Fruit fly (Drosophila melanogaster) whole organism, embryonic: Measurements from ENCODE around the gene Acp62F.
A peak's percentile ranks its signal among the peaks of the same experiment; 100 is the strongest.

Experiments used
- ATbp ChIP-seq: fragments of 200-800 bp; sonication (Bioruptor generic); optimal IDR thresholded peaks from 2 replicates; lab custom pipeline; 2017; ENCODE audit warnings: missing biosample characterization, mild to moderate bottlenecking, missing genetic modification characterization, missing genetic modification reagents
- Abd-B ChIP-seq: fragments of 200-800 bp; sonication (Bioruptor generic); optimal IDR thresholded peaks from 2 replicates; lab custom pipeline; 2018; ENCODE audit warnings: missing biosample characterization, mild to moderate bottlenecking, missing genetic modification characterization, moderate library complexity
- Atf6 ChIP-seq: fragments of 200-800 bp; sonication (Bioruptor generic); IDR thresholded peaks from 2 replicates; pipeline ENCODE4 v1.3.6; 2022; ENCODE audit warnings: missing biosample characterization, missing genetic modification characterization
- CG10543 ChIP-seq: fragments of 200-800 bp; sonication (Bioruptor generic); optimal IDR thresholded peaks from 3 replicates; lab custom pipeline; 2017; ENCODE audit warnings: missing biosample characterization, mild to moderate bottlenecking, missing genetic modification characterization, moderate library complexity
- CG11456 ChIP-seq: fragments of 200-800 bp; sonication (Bioruptor generic); IDR thresholded peaks from 3 replicates; pipeline ENCODE4 v1.3.6; 2022; ENCODE audit warnings: missing biosample characterization, missing genetic modification characterization
- CG11504 ChIP-seq: fragments of 200-800 bp; sonication (Bioruptor generic); optimal IDR thresholded peaks from 3 replicates; lab custom pipeline; 2019; ENCODE audit warnings: missing biosample characterization, mild to moderate bottlenecking, missing genetic modification characterization, moderate library complexity
- CG12071 ChIP-seq: fragments of 200-800 bp; sonication (Bioruptor generic); optimal IDR thresholded peaks from 3 replicates; lab custom pipeline; 2018; ENCODE audit warnings: missing biosample characterization, mild to moderate bottlenecking, missing genetic modification characterization
- CG1603 ChIP-seq: fragments of 200-800 bp; sonication (Bioruptor generic); optimal IDR thresholded peaks from 2 replicates; lab custom pipeline; 2019; ENCODE audit warnings: missing biosample characterization, mild to moderate bottlenecking, missing genetic modification characterization, moderate library complexity
- CG1647 ChIP-seq: fragments of 200-800 bp; sonication (Bioruptor generic); optimal IDR thresholded peaks from 3 replicates; lab custom pipeline; 2016; ENCODE audit warnings: missing biosample characterization, missing genetic modification characterization
- CG17829 ChIP-seq: fragments of 200-800 bp; optimal IDR thresholded peaks from 2 replicates; lab custom pipeline; 2019; ENCODE audit warnings: missing biosample characterization, mild to moderate bottlenecking, missing genetic modification characterization, moderate library complexity
- CG2199 ChIP-seq: fragments of 200-800 bp; sonication (Bioruptor generic); IDR thresholded peaks from 3 replicates; pipeline ENCODE4 v1.3.6; 2022; ENCODE audit warnings: missing biosample characterization, missing genetic modification characterization
- CG31224 ChIP-seq: fragments of 200-800 bp; sonication (Bioruptor generic); IDR thresholded peaks from 2 replicates; pipeline ENCODE4 v1.3.6; 2022; ENCODE audit warnings: missing biosample characterization, missing genetic modification characterization
- CG3995 ChIP-seq: fragments of 200-800 bp; sonication (Bioruptor generic); optimal IDR thresholded peaks from 3 replicates; lab custom pipeline; 2016; ENCODE audit warnings: missing biosample characterization, missing genetic modification characterization
- CG4707 ChIP-seq: fragments of 200-800 bp; sonication (Bioruptor generic); optimal IDR thresholded peaks from 2 replicates; lab custom pipeline; 2018; ENCODE audit warnings: missing biosample characterization, mild to moderate bottlenecking, missing genetic modification characterization, moderate library complexity
- CG6175 ChIP-seq: fragments of 200-800 bp; sonication (Bioruptor generic); IDR thresholded peaks from 3 replicates; pipeline ENCODE4 v1.3.6; 2022; ENCODE audit warnings: missing biosample characterization, missing genetic modification characterization
- CG6254 ChIP-seq: fragments of 200-800 bp; sonication (Bioruptor generic); optimal IDR thresholded peaks from 3 replicates; lab custom pipeline; 2017; ENCODE audit warnings: mild to moderate bottlenecking, missing biosample characterization, missing genetic modification reagents, missing genetic modification characterization
- CG6654 ChIP-seq: fragments of 200-800 bp; sonication (Bioruptor generic); optimal IDR thresholded peaks from 2 replicates; lab custom pipeline; 2017; ENCODE audit warnings: missing biosample characterization, mild to moderate bottlenecking, missing genetic modification characterization
- CG6854 ChIP-seq: fragments of 200-800 bp; sonication (Bioruptor generic); optimal IDR thresholded peaks from 3 replicates; lab custom pipeline; 2017; ENCODE audit warnings: missing biosample characterization, mild to moderate bottlenecking, missing genetic modification characterization
- CG7556 ChIP-seq: fragments of 200-800 bp; sonication (Bioruptor generic); optimal IDR thresholded peaks from 2 replicates; lab custom pipeline; 2017; ENCODE audit warnings: missing biosample characterization, mild to moderate bottlenecking, missing genetic modification characterization
- CG9609 ChIP-seq: fragments of 200-800 bp; sonication (Bioruptor generic); optimal IDR thresholded peaks from 3 replicates; lab custom pipeline; 2016; ENCODE audit warnings: missing biosample characterization, missing genetic modification characterization
- Chrac-16 ChIP-seq: fragments of 200-800 bp; sonication (Bioruptor generic); optimal IDR thresholded peaks from 3 replicates; lab custom pipeline; 2016; ENCODE audit warnings: missing biosample characterization, missing genetic modification characterization
- Dad ChIP-seq: fragments of 200-800 bp; sonication (Bioruptor generic); optimal IDR thresholded peaks from 3 replicates; lab custom pipeline; 2016; ENCODE audit warnings: missing biosample characterization, missing genetic modification characterization
- Dek ChIP-seq: fragments of 200-800 bp; sonication (Bioruptor generic); optimal IDR thresholded peaks from 3 replicates; lab custom pipeline; 2019; ENCODE audit warnings: missing biosample characterization, mild to moderate bottlenecking, missing genetic modification characterization, moderate library complexity
- Dref ChIP-seq: fragments of 200-800 bp; sonication (Bioruptor generic); IDR thresholded peaks from 2 replicates; pipeline ENCODE4 v1.3.6; 2022; ENCODE audit warnings: missing biosample characterization, missing genetic modification characterization
- Fer1 ChIP-seq: fragments of 200-800 bp; sonication (Bioruptor generic); optimal IDR thresholded peaks from 2 replicates; lab custom pipeline; 2017; ENCODE audit warnings: missing biosample characterization, mild to moderate bottlenecking, missing genetic modification characterization
- GATAe ChIP-seq: fragments of 200-800 bp; sonication (Bioruptor generic); conservative IDR thresholded peaks from 2 replicates; pipeline ENCODE4 v1.3.6; 2022; ENCODE audit warnings: missing biosample characterization, missing genetic modification characterization
- Gsc ChIP-seq: fragments of 200-800 bp; sonication (Bioruptor generic); IDR thresholded peaks from 2 replicates; pipeline ENCODE4 v1.3.6; 2022; ENCODE audit warnings: missing biosample characterization, missing genetic modification characterization
- Jarid2 ChIP-seq: fragments of 200-800 bp; sonication (Bioruptor generic); optimal IDR thresholded peaks from 3 replicates; lab custom pipeline; 2017; ENCODE audit warnings: mild to moderate bottlenecking, missing biosample characterization, missing genetic modification reagents, missing genetic modification characterization
- MESR4 ChIP-seq: fragments of 200-800 bp; sonication (Bioruptor generic); optimal IDR thresholded peaks from 2 replicates; lab custom pipeline; 2018; ENCODE audit warnings: missing biosample characterization, mild to moderate bottlenecking, missing genetic modification characterization, moderate library complexity
- MTF-1 ChIP-seq: fragments of 200-800 bp; sonication (Bioruptor generic); optimal IDR thresholded peaks from 2 replicates; lab custom pipeline; 2018; ENCODE audit warnings: missing biosample characterization, mild to moderate bottlenecking, missing genetic modification characterization, borderline replicate concordance
- Myb ChIP-seq: fragments of 200-800 bp; sonication (Bioruptor generic); optimal IDR thresholded peaks from 2 replicates; lab custom pipeline; 2016; ENCODE audit warnings: missing biosample characterization, missing genetic modification characterization
- Oaz ChIP-seq: fragments of 200-800 bp; sonication (Bioruptor generic); IDR thresholded peaks from 2 replicates; pipeline ENCODE4 v1.3.6; 2022; ENCODE audit warnings: missing biosample characterization, missing genetic modification characterization
- Pdp1 ChIP-seq, 2 experiments: fragments of 200-800 bp; sonication (Bioruptor generic); optimal IDR thresholded peaks; 3 replicates each; lab custom pipeline; 2016; ENCODE audit warnings: missing biosample characterization in 2 of 2, missing genetic modification characterization in 2 of 2, mild to moderate bottlenecking in 1 of 2, moderate library complexity in 1 of 2
- Rfx ChIP-seq: fragments of 200-800 bp; sonication (Bioruptor generic); IDR thresholded peaks from 2 replicates; pipeline ENCODE4 v1.3.6; 2022; ENCODE audit warnings: missing biosample characterization, missing genetic modification characterization
- Spps ChIP-seq: fragments of 200-800 bp; sonication (Bioruptor generic); optimal IDR thresholded peaks from 2 replicates; lab custom pipeline; 2018; ENCODE audit warnings: missing biosample characterization, mild to moderate bottlenecking, missing genetic modification characterization
- Xbp1 ChIP-seq: fragments of 200-800 bp; sonication (Bioruptor generic); optimal IDR thresholded peaks from 3 replicates; lab custom pipeline; 2016; ENCODE audit warnings: missing biosample characterization, mild to moderate bottlenecking, missing genetic modification characterization
- YL-1 ChIP-seq: fragments of 200-800 bp; sonication (Bioruptor generic); optimal IDR thresholded peaks from 3 replicates; lab custom pipeline; 2017; ENCODE audit warnings: missing biosample characterization, mild to moderate bottlenecking, missing genetic modification characterization
- aop ChIP-seq: fragments of 200-800 bp; sonication (Bioruptor generic); IDR thresholded peaks from 2 replicates; pipeline ENCODE4 v1.3.6; 2022; ENCODE audit warnings: missing biosample characterization, missing genetic modification characterization
- br ChIP-seq: fragments of >200 bp; optimal IDR thresholded peaks from 2 replicates; lab custom pipeline; 2017
- ci ChIP-seq: fragments of 200-800 bp; sonication (Bioruptor generic); IDR thresholded peaks from 3 replicates; pipeline ENCODE4 v1.3.6; 2022; ENCODE audit warnings: missing biosample characterization, missing genetic modification characterization
- disco-r ChIP-seq: fragments of 200-800 bp; sonication (Bioruptor generic); optimal IDR thresholded peaks from 2 replicates; lab custom pipeline; 2016; ENCODE audit warnings: missing biosample characterization, missing genetic modification characterization
- eyg ChIP-seq: fragments of 200-800 bp; sonication (Bioruptor generic); optimal IDR thresholded peaks from 3 replicates; lab custom pipeline; 2016; ENCODE audit warnings: missing biosample characterization, missing genetic modification characterization
- hbn ChIP-seq: fragments of 200-800 bp; sonication (Bioruptor generic); IDR thresholded peaks from 2 replicates; pipeline ENCODE4 v1.3.6; 2022; ENCODE audit warnings: missing biosample characterization, missing genetic modification characterization; ENCODE audit not compliant: partially characterized antibody
- jigr1 ChIP-seq: fragments of 200-800 bp; sonication (Bioruptor generic); IDR thresholded peaks from 3 replicates; pipeline ENCODE4 v1.3.6; 2022; ENCODE audit warnings: missing biosample characterization, missing genetic modification characterization
- prd ChIP-seq, 3 experiments: fragments of >200 bp in 2 of 3; fragments of 200-800 bp in 1 of 3; sonication (Bioruptor generic) in 1 of 3; optimal IDR thresholded peaks in 2 of 3; IDR thresholded peaks in 1 of 3; 2 replicates in 2 of 3; 3 replicates in 1 of 3; pipeline versions ENCODE4 v1.3.6 to Lab custom; 2017 to 2022; ENCODE audit warnings: missing biosample characterization in 1 of 3, missing genetic modification characterization in 1 of 3
- pzg ChIP-seq: fragments of 200-800 bp; sonication (Bioruptor generic); optimal IDR thresholded peaks from 3 replicates; lab custom pipeline; 2018; ENCODE audit warnings: missing biosample characterization, mild to moderate bottlenecking, missing genetic modification characterization, moderate library complexity
- ranshi ChIP-seq: fragments of 200-800 bp; sonication (Bioruptor generic); IDR thresholded peaks from 2 replicates; pipeline ENCODE4 v1.3.6; 2022; ENCODE audit warnings: missing biosample characterization, missing genetic modification characterization
- ro ChIP-seq: fragments of 200-800 bp; sonication (Bioruptor generic); IDR thresholded peaks from 2 replicates; pipeline ENCODE4 v1.3.6; 2022; ENCODE audit warnings: missing biosample characterization, missing genetic modification characterization
- unc-4 ChIP-seq: fragments of 200-800 bp; sonication (Bioruptor generic); IDR thresholded peaks from 2 replicates; pipeline ENCODE4 v1.3.6; 2022; ENCODE audit warnings: missing biosample characterization, missing genetic modification characterization; ENCODE audit not compliant: partially characterized antibody
- yki ChIP-seq: fragments of >200 bp; optimal IDR thresholded peaks from 3 replicates; lab custom pipeline; 2018

Acp62F gene

DNA sequence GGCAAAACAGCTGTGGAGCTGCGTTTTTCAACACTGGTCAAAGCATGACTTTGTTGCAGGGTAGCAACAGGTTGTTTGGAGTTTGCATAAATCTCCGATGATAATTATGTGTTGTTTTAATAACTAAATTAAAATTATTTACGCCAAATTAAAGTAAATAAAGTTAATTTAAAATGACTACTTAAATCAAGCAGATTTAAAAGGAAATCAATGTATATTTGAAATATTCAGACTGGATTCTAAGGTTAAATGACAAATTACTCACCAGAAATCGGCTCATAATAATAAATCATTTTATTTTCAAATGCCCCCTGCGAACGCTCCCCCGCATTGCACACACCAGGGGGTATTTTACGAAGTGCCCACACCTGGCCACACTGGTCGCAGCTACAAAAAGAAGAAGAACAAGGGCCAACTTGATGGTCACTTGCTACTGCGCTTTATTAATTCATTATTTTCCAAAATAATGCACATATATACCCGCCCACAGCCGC is 34.5 kb downstream of the Acp62F start, which contains the start of the genes CG12093 and Atg2 (continued):
- TF ChIP-seq br (lab: Kevin White, UChicago): no peak
- peak; percentile 94 for TF ChIP-seq Atf6
- peak; percentile 8 for TF ChIP-seq eyg (GFP tag; lab: Kevin White, UChicago)
- TF ChIP-seq CG4707: peak; percentile 62
- 0 out of 3 replicates have a peak, but pooled peaks have one; percentile 69 for TF ChIP-seq CG2199 (GFP tag; lab: Robert Waterston, UW)
- no peak for TF ChIP-seq prd (optimal IDR thresholded peaks at IDR 0.05; lab: Kevin White, UChicago)
- TF ChIP-seq prd (GFP tag; IDR thresholded peaks at IDR 0.05; lab: Robert Waterston, UW): peak; percentile 95
- peak; percentile 67 for TF ChIP-seq CG6254 (GFP tag; lab: Kevin White, UChicago)
- TF ChIP-seq CG6654 (GFP tag; lab: Kevin White, UChicago): peak; percentile 70
- peak; percentile 79 for TF ChIP-seq jigr1 (GFP tag; lab: Robert Waterston, UW)
- TF ChIP-seq Gsc (GFP tag; lab: Robert Waterston, UW): peak; percentile 69
- TF ChIP-seq Abd-B: peak; percentile 96
- TF ChIP-seq CG6854: peak; percentile 41
- TF ChIP-seq ranshi: peak; percentile 89
- peak; percentile 61 for TF ChIP-seq CG12071 (GFP tag; lab: Kevin White, UChicago)
- peak; percentile 76 to 88 for TF ChIP-seq Pdp1 (GFP tag; optimal IDR thresholded peaks at IDR 0.05; lab: Kevin White, UChicago)
- TF ChIP-seq Rfx (GFP tag; lab: Robert Waterston, UW): peak; percentile 95
- TF ChIP-seq Spps (tag; lab: Kevin White, UChicago): peak; percentile 68

DNA sequence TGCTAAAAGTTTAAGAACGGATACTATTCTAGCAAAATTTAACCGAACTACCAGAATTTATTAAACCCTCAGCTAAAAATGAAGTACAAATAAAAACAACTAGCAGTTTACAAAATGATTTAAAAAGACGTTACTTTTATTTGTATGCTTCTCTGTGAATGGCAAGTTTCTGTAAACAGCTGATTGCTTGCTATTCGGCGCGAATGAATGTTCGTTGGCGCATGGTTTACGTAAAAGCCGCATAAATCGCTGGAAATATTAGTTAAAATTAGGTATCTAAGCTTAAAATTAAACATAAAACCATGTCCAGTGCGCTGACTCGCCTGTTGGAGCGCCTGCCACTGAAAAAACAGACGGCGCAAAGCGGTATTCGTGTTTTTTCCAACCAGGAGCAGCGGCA is 41.2 kb downstream of the Acp62F start, which contains the start of gene mRpS35:
mRpS35 (plus strand) TSS at position 189 of the 400 bp plus-strand sequence.
- peak; percentile 22 for TF ChIP-seq MESR4 (GFP tag; lab: Kevin White, UChicago)
- TF ChIP-seq Jarid2 (GFP tag; lab: Kevin White, UChicago): no peak
- no peak for TF ChIP-seq ci (GFP tag; lab: Robert Waterston, UW)
- no peak for TF ChIP-seq CG1603 (tag; lab: Kevin White, UChicago)
- no peak for TF ChIP-seq Dad (GFP tag; lab: Kevin White, UChicago)
- TF ChIP-seq Dek (tag; lab: Kevin White, UChicago): no peak
- TF ChIP-seq pzg: peak; percentile 27
- TF ChIP-seq CG3995: no peak
- TF ChIP-seq CG10543: no peak
- no peak for TF ChIP-seq CG17829 (tag; lab: Kevin White, UChicago)
- no peak for TF ChIP-seq Chrac-16 (GFP tag; lab: Kevin White, UChicago)
- TF ChIP-seq Myb (GFP tag; lab: Kevin White, UChicago): peak; percentile 94
- TF ChIP-seq Pdp1 (GFP tag; optimal IDR thresholded peaks at IDR 0.05; lab: Kevin White, UChicago): peak in 1 of 2 experiments; percentile 90
- no peak for TF ChIP-seq Fer1 (GFP tag; lab: Kevin White, UChicago)
- no peak for TF ChIP-seq MTF-1 (GFP tag; lab: Kevin White, UChicago)
- TF ChIP-seq ATbp (GFP tag; lab: Kevin White, UChicago): no peak
- no peak for TF ChIP-seq CG31224
- TF ChIP-seq CG6175 (GFP tag; lab: Robert Waterston, UW): no peak
- TF ChIP-seq unc-4 (GFP tag; lab: Robert Waterston, UW): no peak
- no peak for TF ChIP-seq Xbp1 (GFP tag; lab: Kevin White, UChicago)
- TF ChIP-seq CG9609: no peak
- no peak for TF ChIP-seq Abd-B
- TF ChIP-seq hbn (GFP tag; lab: Robert Waterston, UW): no peak
- TF ChIP-seq CG11456 (GFP tag; lab: Robert Waterston, UW): no peak
- TF ChIP-seq YL-1: peak; percentile 1
- TF ChIP-seq Dref: no peak
- TF ChIP-seq yki (lab: Kevin White, UChicago): peak; percentile 22
- no peak for TF ChIP-seq aop (GFP tag; lab: Robert Waterston, UW)
- TF ChIP-seq GATAe (GFP tag; lab: Robert Waterston, UW): no peak
- no peak for TF ChIP-seq CG11504
- TF ChIP-seq disco-r: no peak
- no peak for TF ChIP-seq ro
- no peak for TF ChIP-seq CG1647 (GFP tag; lab: Kevin White, UChicago)
- TF ChIP-seq CG7556 (GFP tag; lab: Kevin White, UChicago): no peak
- TF ChIP-seq Oaz (GFP tag; lab: Robert Waterston, UW): no peak
